Worm (Caenorhabditis elegans) whole organism, L4 larva: ENCODE measurements around the gene C44C10.3.

Experiments used
- T20F7.1 ChIP-seq: fragments of 200-800 bp; sonication (Bioruptor generic); optimal IDR thresholded peaks from 2 replicates; lab custom pipeline; 2018; ENCODE audit warnings: mild to moderate bottlenecking, missing genetic modification characterization, missing compliant biosample characterization
- Y48G9A.11 ChIP-seq: fragments of 200-800 bp; sonication (Bioruptor generic); IDR thresholded peaks from 2 replicates; pipeline ENCODE4 v1.3.6; 2022; ENCODE audit warnings: missing genetic modification reagents, missing genetic modification characterization, missing compliant biosample characterization
- ZK337.2 ChIP-seq: fragments of 200-800 bp; sonication (Bioruptor generic); IDR thresholded peaks from 2 replicates; pipeline ENCODE4 v1.3.6; 2022; ENCODE audit warnings: missing genetic modification reagents, missing genetic modification characterization, missing compliant biosample characterization
- aha-1 ChIP-seq: fragments of 150-350 bp; peaks from one replicate; lab custom pipeline; 2014; ENCODE audit warnings: missing biosample characterization, missing genetic modification characterization
- aly-2 ChIP-seq: sonication (generic microtip); optimal IDR thresholded peaks from 2 replicates; lab custom pipeline; 2018; ENCODE audit warnings: missing biosample characterization, missing genetic modification characterization
- attf-4 ChIP-seq: sonication (generic microtip); optimal IDR thresholded peaks from 3 replicates; lab custom pipeline; 2017; ENCODE audit warnings: missing biosample characterization, missing genetic modification characterization
- ceh-20 ChIP-seq: fragments of 200-800 bp; sonication (Bioruptor generic); IDR thresholded peaks from 2 replicates; pipeline ENCODE4 v1.3.6; 2022; ENCODE audit warnings: missing genetic modification reagents, missing genetic modification characterization, missing compliant biosample characterization
- ceh-28 ChIP-seq: fragments of 150-350 bp; optimal IDR thresholded peaks from 2 replicates; lab custom pipeline; 2014; ENCODE audit warnings: missing biosample characterization, missing genetic modification reagents, missing genetic modification characterization
- ceh-44 ChIP-seq: fragments of 200-800 bp; sonication (Bioruptor generic); IDR thresholded peaks from 2 replicates; pipeline ENCODE4 v1.3.6; 2022; ENCODE audit warnings: missing genetic modification reagents, missing genetic modification characterization, missing compliant biosample characterization
- ces-1 ChIP-seq: fragments of 150-350 bp; sonication (generic microtip); optimal IDR thresholded peaks from 4 replicates; lab custom pipeline; 2014; ENCODE audit warnings: missing biosample characterization, missing genetic modification reagents, missing genetic modification characterization
- ctbp-1 ChIP-seq: fragments of 200-800 bp; sonication (Bioruptor generic); IDR thresholded peaks from 2 replicates; pipeline ENCODE4 v1.3.6; 2022; ENCODE audit warnings: missing genetic modification reagents, missing genetic modification characterization, missing compliant biosample characterization
- daf-12 ChIP-seq: fragments of 150-350 bp; optimal IDR thresholded peaks from 2 replicates; lab custom pipeline; 2014; ENCODE audit warnings: missing biosample characterization, missing genetic modification reagents, missing genetic modification characterization
- daf-16 ChIP-seq, 3 experiments: sonication (generic microtip); optimal IDR thresholded peaks; 2 replicates each; lab custom pipeline; 2016 to 2017; ENCODE audit warnings: missing genetic modification characterization in 3 of 3, missing genetic modification reagents in 3 of 3, mild to moderate bottlenecking in 2 of 3, missing compliant biosample characterization in 2 of 3, missing biosample characterization in 1 of 3, moderate library complexity in 1 of 3
- daf-8 ChIP-seq: fragments of 200-800 bp; sonication (Bioruptor generic); IDR thresholded peaks from 2 replicates; pipeline ENCODE4 v1.3.6; 2022; ENCODE audit warnings: missing genetic modification characterization, missing compliant biosample characterization
- dmd-6 ChIP-seq: fragments of 200-800 bp; sonication (Bioruptor generic); IDR thresholded peaks from 2 replicates; pipeline ENCODE4 v1.3.6; 2022; ENCODE audit warnings: missing genetic modification reagents, missing genetic modification characterization, missing compliant biosample characterization
- dpl-1 ChIP-seq: fragments of 150-350 bp; optimal IDR thresholded peaks from 2 replicates; lab custom pipeline; 2014; ENCODE audit warnings: missing biosample characterization, missing genetic modification reagents, missing genetic modification characterization
- dve-1 ChIP-seq: sonication (generic microtip); optimal IDR thresholded peaks from 2 replicates; lab custom pipeline; 2017; ENCODE audit warnings: antibody characterized with exemption, mild to moderate bottlenecking, missing genetic modification characterization, missing compliant biosample characterization; ENCODE audit not compliant: insufficient read depth
- egl-27 ChIP-seq: sonication (generic microtip); optimal IDR thresholded peaks from 3 replicates; lab custom pipeline; 2017; ENCODE audit warnings: missing biosample characterization, missing genetic modification reagents, missing genetic modification characterization
- fkh-10 ChIP-seq: fragments of 150-350 bp; optimal IDR thresholded peaks from 2 replicates; lab custom pipeline; 2014; ENCODE audit warnings: missing biosample characterization, missing genetic modification reagents, missing genetic modification characterization
- hif-1 ChIP-seq, 2 experiments: sonication (generic microtip); optimal IDR thresholded peaks; 2 replicates each; lab custom pipeline; 2016 to 2017; ENCODE audit warnings: missing compliant biosample characterization in 2 of 2, missing genetic modification characterization in 2 of 2, missing genetic modification reagents in 2 of 2, missing genotype in 2 of 2, mild to moderate bottlenecking in 1 of 2
- hlh-11 ChIP-seq: fragments of 200-800 bp; sonication (Bioruptor generic); optimal IDR thresholded peaks from 2 replicates; lab custom pipeline; 2018; ENCODE audit warnings: mild to moderate bottlenecking, missing genetic modification characterization, missing compliant biosample characterization
- hlh-30 ChIP-seq: sonication (generic microtip); optimal IDR thresholded peaks from 2 replicates; lab custom pipeline; 2017; ENCODE audit warnings: antibody characterized with exemption, mild to moderate bottlenecking, missing genetic modification characterization, missing compliant biosample characterization; ENCODE audit not compliant: insufficient read depth
- hmg-1.1 ChIP-seq: fragments of 200-800 bp; sonication (Bioruptor generic); IDR thresholded peaks from 2 replicates; pipeline ENCODE4 v1.3.6; 2022; ENCODE audit warnings: missing genetic modification reagents, missing genetic modification characterization, missing compliant biosample characterization
- lin-1 ChIP-seq: fragments of 200-800 bp; sonication (Bioruptor generic); IDR thresholded peaks from 2 replicates; pipeline ENCODE4 v1.3.6; 2022; ENCODE audit warnings: missing genetic modification reagents, missing genetic modification characterization, missing compliant biosample characterization
- mdl-1 ChIP-seq, 2 experiments: fragments of 150-350 bp in 1 of 2; sonication (generic microtip) in 1 of 2; optimal IDR thresholded peaks; 2 replicates each; lab custom pipeline; 2014 to 2017; ENCODE audit warnings: missing biosample characterization in 2 of 2, missing genetic modification characterization in 2 of 2
- mes-2 ChIP-seq: sonication (generic microtip); optimal IDR thresholded peaks from 2 replicates; lab custom pipeline; 2016; ENCODE audit warnings: missing genotype, mild to moderate bottlenecking, missing genetic modification characterization, missing compliant biosample characterization; ENCODE audit not compliant: poor library complexity, severe bottlenecking
- nhr-10 ChIP-seq: fragments of 150-350 bp; optimal IDR thresholded peaks from 2 replicates; lab custom pipeline; 2014; ENCODE audit warnings: missing biosample characterization, missing genetic modification characterization
- nhr-102 ChIP-seq: sonication (generic microtip); optimal IDR thresholded peaks from 2 replicates; lab custom pipeline; 2016; ENCODE audit warnings: mild to moderate bottlenecking, missing genetic modification characterization, moderate library complexity, missing compliant biosample characterization
- nhr-28 ChIP-seq: fragments of 150-350 bp; optimal IDR thresholded peaks from 2 replicates; lab custom pipeline; 2014; ENCODE audit warnings: missing biosample characterization, missing genetic modification characterization
- nhr-41 ChIP-seq: fragments of 200-800 bp; sonication (Bioruptor generic); IDR thresholded peaks from 2 replicates; pipeline ENCODE4 v1.3.6; 2022; ENCODE audit warnings: missing genetic modification reagents, missing genetic modification characterization, missing compliant biosample characterization
- nhr-42 ChIP-seq: fragments of 200-800 bp; sonication (Bioruptor generic); IDR thresholded peaks from 2 replicates; pipeline ENCODE4 v1.3.6; 2022; ENCODE audit warnings: missing genetic modification characterization, missing compliant biosample characterization
- nhr-6 ChIP-seq: fragments of 150-350 bp; optimal IDR thresholded peaks from 2 replicates; lab custom pipeline; 2014; ENCODE audit warnings: missing biosample characterization, missing genetic modification characterization
- nhr-77 ChIP-seq: fragments of 150-350 bp; optimal IDR thresholded peaks from 2 replicates; lab custom pipeline; 2014; ENCODE audit warnings: missing biosample characterization, missing genetic modification characterization
- php-3 ChIP-seq: fragments of 200-800 bp; sonication (Bioruptor generic); IDR thresholded peaks from 2 replicates; pipeline ENCODE4 v1.3.6; 2022; ENCODE audit warnings: missing genetic modification reagents, missing genetic modification characterization, missing compliant biosample characterization
- pqm-1 ChIP-seq: sonication (generic microtip); optimal IDR thresholded peaks from 2 replicates; lab custom pipeline; 2017; ENCODE audit warnings: missing biosample characterization, missing genetic modification characterization
- saeg-2 ChIP-seq: fragments of 200-800 bp; sonication (Bioruptor generic); IDR thresholded peaks from 2 replicates; pipeline ENCODE4 v1.3.6; 2022; ENCODE audit warnings: missing genetic modification reagents, missing genetic modification characterization, missing compliant biosample characterization
- spr-1 ChIP-seq: sonication (generic microtip); optimal IDR thresholded peaks from 2 replicates; lab custom pipeline; 2016; ENCODE audit warnings: mild to moderate bottlenecking, missing genetic modification characterization, missing compliant biosample characterization
- spr-3 ChIP-seq: fragments of 200-800 bp; sonication (Bioruptor generic); optimal IDR thresholded peaks from 2 replicates; lab custom pipeline; 2018; ENCODE audit warnings: mild to moderate bottlenecking, missing genetic modification characterization, missing compliant biosample characterization
- tra-1 ChIP-seq: fragments of 200-800 bp; sonication (Bioruptor generic); IDR thresholded peaks from 2 replicates; pipeline ENCODE4 v1.3.6; 2022; ENCODE audit warnings: missing genetic modification reagents, missing genetic modification characterization, missing compliant biosample characterization
- unc-62 ChIP-seq, 3 experiments: fragments of 150-350 bp in 1 of 3; sonication (generic microtip); optimal IDR thresholded peaks in 2 of 3; peaks in 1 of 3; 1 replicate in 1 of 3; 2 replicates in 2 of 3; lab custom pipeline; 2014 to 2017; ENCODE audit warnings: missing biosample characterization in 3 of 3, missing genetic modification characterization in 3 of 3, missing genetic modification reagents in 3 of 3, missing genotype in 1 of 3
- vab-7 ChIP-seq: fragments of 200-800 bp; sonication (Bioruptor generic); IDR thresholded peaks from 2 replicates; pipeline ENCODE4 v1.3.6; 2022; ENCODE audit warnings: missing genetic modification reagents, missing genetic modification characterization, missing compliant biosample characterization
- zag-1 ChIP-seq: fragments of 150-350 bp; optimal IDR thresholded peaks from 2 replicates; lab custom pipeline; 2014; ENCODE audit warnings: missing biosample characterization, missing genetic modification characterization
- zfp-2 ChIP-seq: sonication (generic microtip); optimal IDR thresholded peaks from 2 replicates; lab custom pipeline; 2016; ENCODE audit warnings: mild to moderate bottlenecking, missing genetic modification characterization, missing compliant biosample characterization
- zfp-3 ChIP-seq: fragments of 200-800 bp; sonication (Bioruptor generic); conservative IDR thresholded peaks from 2 replicates; pipeline ENCODE4 v1.3.6; 2022; ENCODE audit warnings: missing genetic modification reagents, missing genetic modification characterization, missing compliant biosample characterization
- zip-11 ChIP-seq: fragments of 200-800 bp; sonication (Bioruptor generic); IDR thresholded peaks from 2 replicates; pipeline ENCODE4 v1.3.6; 2022; ENCODE audit warnings: missing genetic modification characterization, missing compliant biosample characterization
- ztf-11 ChIP-seq: fragments of 150-350 bp; optimal IDR thresholded peaks from 2 replicates; lab custom pipeline; 2014; ENCODE audit warnings: missing biosample characterization, missing genetic modification characterization

C44C10.3 gene

ce11 chrX:11656519-11657006 is 45.8 kb upstream of the C44C10.3 start, which contains the start of gene T04F8.2 (continued):
- peak; percentile 42 for TF ChIP-seq dpl-1
- TF ChIP-seq nhr-42 (GFP tag; lab: Robert Waterston, UW) = no peak
- TF ChIP-seq, all 104 proteins: peak for 28

ce11 chrX:11658331-11658730 is 44.0 kb upstream of the C44C10.3 start, which contains the start of gene T04F8.3:
TSS of gene T04F8.3 (plus strand) at chrX:11658631.
- TF ChIP-seq spr-3 (GFP tag; lab: Kevin White, UChicago) (no peak), hmg-1.1 (no peak)

ce11 chrX:11661625-11662024 is 40.7 kb upstream of the C44C10.3 start, which contains the start of gene sfxn-1.5:
TSS of gene sfxn-1.5 (minus strand) at chrX:11661660.
- TF ChIP-seq mdl-1 (tag; optimal IDR thresholded peaks at IDR 0.05; lab: Kevin White, UChicago) (peak in 1 of 2 experiments; percentile 83), ZK337.2 (GFP tag; lab: Robert Waterston, UW) (no peak), hif-1 (tag; optimal IDR thresholded peaks at IDR 0.05; lab: Kevin White, UChicago) (peak in 1 of 2 experiments; percentile 23), spr-1 (tag; lab: Kevin White, UChicago) (no peak), nhr-10 (peak; percentile 58), nhr-28 (tag; lab: Kevin White, UChicago) (peak; percentile 90), egl-27 (tag; lab: Kevin White, UChicago) (no peak), attf-4 (tag; lab: Kevin White, UChicago) (no peak), zfp-2 (tag; lab: Kevin White, UChicago) (no peak), php-3 (GFP tag; lab: Robert Waterston, UW) (peak; percentile 60), hlh-30 (tag; lab: Kevin White, UChicago) (peak; percentile 16), nhr-77 (tag; lab: Kevin White, UChicago) (peak; percentile 90), nhr-41 (no peak), mes-2 (tag; lab: Kevin White, UChicago) (peak; percentile 39), zfp-3 (GFP tag; lab: Robert Waterston, UW) (no peak), Y48G9A.11 (GFP tag; lab: Robert Waterston, UW) (no peak), unc-62 (GFP tag; optimal IDR thresholded peaks at IDR 0.05 in 1 of 2; lab: Kevin White, UChicago) (no peak), unc-62 (tag; optimal IDR thresholded peaks at IDR 0.05; lab: Kevin White, UChicago) (no peak), vab-7 (GFP tag; lab: Robert Waterston, UW) (no peak), daf-16 (GFP tag; optimal IDR thresholded peaks at IDR 0.05; lab: Kevin White, UChicago) (no peak), daf-16 (tag; optimal IDR thresholded peaks at IDR 0.05; lab: Kevin White, UChicago) (peak; percentile 98), hmg-1.1 (no peak), ceh-20 (GFP tag; lab: Robert Waterston, UW) (no peak), ctbp-1 (no peak), lin-1 (GFP tag; lab: Robert Waterston, UW) (peak; percentile 75), zag-1 (no peak), ceh-28 (no peak), ztf-11 (tag; lab: Kevin White, UChicago) (no peak), daf-8 (no peak), dve-1 (peak; percentile 95), T20F7.1 (GFP tag; lab: Kevin White, UChicago) (peak; percentile 6), fkh-10 (GFP tag; lab: Kevin White, UChicago) (no peak), ces-1 (no peak), dmd-6 (peak; percentile 95), daf-12 (tag; lab: Kevin White, UChicago) (no peak), saeg-2 (GFP tag; lab: Robert Waterston, UW) (no peak), pqm-1 (peak; percentile 97), ceh-44 (no peak), hlh-11 (tag; lab: Kevin White, UChicago) (peak; percentile 82), nhr-6 (tag; lab: Kevin White, UChicago) (peak; percentile 37), zip-11 (GFP tag; lab: Robert Waterston, UW) (no peak), tra-1 (GFP tag; lab: Robert Waterston, UW) (peak; percentile 68), aly-2 (tag; lab: Kevin White, UChicago) (no peak), nhr-102 (tag; lab: Kevin White, UChicago) (peak; percentile 13), aha-1 (peak; percentile 32), dpl-1 (no peak)
